Worm (Caenorhabditis elegans) whole organism, L4 larva: ENCODE results near the gene C31G12.3.

ENCODE experiments used
- D1046.2 ChIP-seq: fragments of 200-800 bp; sonication (Bioruptor generic); IDR thresholded peaks from 2 replicates; pipeline ENCODE4 v1.3.6; 2022; ENCODE audit warnings: missing genetic modification characterization, missing compliant biosample characterization
- F26F4.8 ChIP-seq: fragments of 200-800 bp; sonication (Bioruptor generic); conservative IDR thresholded peaks from 2 replicates; pipeline ENCODE4 v1.3.6; 2022; ENCODE audit warnings: missing genetic modification characterization, missing compliant biosample characterization
- F49E8.2 ChIP-seq: sonication (generic microtip); optimal IDR thresholded peaks from 2 replicates; lab custom pipeline; 2016; ENCODE audit warnings: missing compliant biosample characterization, mild to moderate bottlenecking, missing genetic modification characterization, borderline replicate concordance
- Y105C5A.15 ChIP-seq: fragments of 200-800 bp; sonication (Bioruptor generic); IDR thresholded peaks from 2 replicates; pipeline ENCODE4 v1.3.6; 2022; ENCODE audit warnings: missing genetic modification characterization, missing compliant biosample characterization
- Y48G9A.11 ChIP-seq: fragments of 200-800 bp; sonication (Bioruptor generic); IDR thresholded peaks from 2 replicates; pipeline ENCODE4 v1.3.6; 2022; ENCODE audit warnings: missing genetic modification reagents, missing genetic modification characterization, missing compliant biosample characterization
- ZK337.2 ChIP-seq: fragments of 200-800 bp; sonication (Bioruptor generic); IDR thresholded peaks from 2 replicates; pipeline ENCODE4 v1.3.6; 2022; ENCODE audit warnings: missing genetic modification reagents, missing genetic modification characterization, missing compliant biosample characterization
- aly-2 ChIP-seq: sonication (generic microtip); optimal IDR thresholded peaks from 2 replicates; lab custom pipeline; 2018; ENCODE audit warnings: missing biosample characterization, missing genetic modification characterization
- arid-1 ChIP-seq: fragments of 200-800 bp; sonication (Bioruptor generic); conservative IDR thresholded peaks from 2 replicates; pipeline ENCODE4 v1.3.6; 2022; ENCODE audit warnings: missing genetic modification reagents, missing genetic modification characterization, missing compliant biosample characterization
- attf-4 ChIP-seq: sonication (generic microtip); optimal IDR thresholded peaks from 3 replicates; lab custom pipeline; 2017; ENCODE audit warnings: missing biosample characterization, missing genetic modification characterization
- ceh-20 ChIP-seq: fragments of 200-800 bp; sonication (Bioruptor generic); IDR thresholded peaks from 2 replicates; pipeline ENCODE4 v1.3.6; 2022; ENCODE audit warnings: missing genetic modification reagents, missing genetic modification characterization, missing compliant biosample characterization
- ceh-28 ChIP-seq: fragments of 150-350 bp; optimal IDR thresholded peaks from 2 replicates; lab custom pipeline; 2014; ENCODE audit warnings: missing biosample characterization, missing genetic modification reagents, missing genetic modification characterization
- ceh-32 ChIP-seq: sonication (generic microtip); optimal IDR thresholded peaks from 2 replicates; lab custom pipeline; 2016; ENCODE audit warnings: mild to moderate bottlenecking, missing genetic modification characterization, missing compliant biosample characterization; ENCODE audit not compliant: poor library complexity
- cey-2 ChIP-seq: sonication (generic microtip); optimal IDR thresholded peaks from 3 replicates; lab custom pipeline; 2017; ENCODE audit warnings: missing genetic modification characterization, mild to moderate bottlenecking, missing compliant biosample characterization, antibody characterized with exemption, borderline replicate concordance; ENCODE audit not compliant: insufficient read depth
- ctbp-1 ChIP-seq: fragments of 200-800 bp; sonication (Bioruptor generic); IDR thresholded peaks from 2 replicates; pipeline ENCODE4 v1.3.6; 2022; ENCODE audit warnings: missing genetic modification reagents, missing genetic modification characterization, missing compliant biosample characterization
- duxl-1 ChIP-seq: sonication (generic microtip); optimal IDR thresholded peaks from 2 replicates; lab custom pipeline; 2016; ENCODE audit warnings: mild to moderate bottlenecking, missing genetic modification characterization, moderate library complexity, missing compliant biosample characterization; ENCODE audit not compliant: poor library complexity
- egl-43 ChIP-seq: fragments of 200-800 bp; sonication (Bioruptor generic); IDR thresholded peaks from 2 replicates; pipeline ENCODE4 v1.3.6; 2022; ENCODE audit warnings: missing genetic modification reagents, missing genetic modification characterization, missing compliant biosample characterization
- fkh-10 ChIP-seq: fragments of 150-350 bp; optimal IDR thresholded peaks from 2 replicates; lab custom pipeline; 2014; ENCODE audit warnings: missing biosample characterization, missing genetic modification reagents, missing genetic modification characterization
- fos-1 ChIP-seq: fragments of 150-350 bp; optimal IDR thresholded peaks from 2 replicates; lab custom pipeline; 2014; ENCODE audit warnings: missing biosample characterization, missing genetic modification characterization
- hif-1 ChIP-seq, 2 experiments: sonication (generic microtip); optimal IDR thresholded peaks; 2 replicates each; lab custom pipeline; 2016 to 2017; ENCODE audit warnings: missing compliant biosample characterization in 2 of 2, missing genetic modification characterization in 2 of 2, missing genetic modification reagents in 2 of 2, missing genotype in 2 of 2, mild to moderate bottlenecking in 1 of 2
- hmg-1.1 ChIP-seq: fragments of 200-800 bp; sonication (Bioruptor generic); IDR thresholded peaks from 2 replicates; pipeline ENCODE4 v1.3.6; 2022; ENCODE audit warnings: missing genetic modification reagents, missing genetic modification characterization, missing compliant biosample characterization
- lin-13 ChIP-seq: fragments of 150-350 bp; optimal IDR thresholded peaks from 2 replicates; lab custom pipeline; 2014; ENCODE audit warnings: missing biosample characterization, missing genetic modification reagents, missing genetic modification characterization
- lin-15B ChIP-seq: fragments of 150-350 bp; sonication (generic microtip); optimal IDR thresholded peaks from 3 replicates; lab custom pipeline; 2014; ENCODE audit warnings: missing biosample characterization, missing genetic modification characterization
- lir-3 ChIP-seq: sonication (generic microtip); optimal IDR thresholded peaks from 2 replicates; lab custom pipeline; 2016; ENCODE audit warnings: mild to moderate bottlenecking, missing genetic modification characterization, missing compliant biosample characterization
- madf-5 ChIP-seq, 2 experiments: fragments of 200-800 bp; sonication (Bioruptor generic); IDR thresholded peaks; 2 replicates each; pipeline ENCODE4 v1.3.6; 2022; ENCODE audit warnings: missing compliant biosample characterization in 2 of 2, missing genetic modification characterization in 2 of 2
- mdl-1 ChIP-seq, 2 experiments: fragments of 150-350 bp in 1 of 2; sonication (generic microtip) in 1 of 2; optimal IDR thresholded peaks; 2 replicates each; lab custom pipeline; 2014 to 2017; ENCODE audit warnings: missing biosample characterization in 2 of 2, missing genetic modification characterization in 2 of 2
- mdt-29 ChIP-seq: fragments of 200-800 bp; sonication (Bioruptor generic); IDR thresholded peaks from 2 replicates; pipeline ENCODE4 v1.3.6; 2022; ENCODE audit warnings: missing genetic modification reagents, missing genetic modification characterization, missing compliant biosample characterization
- nhr-11 ChIP-seq: fragments of 150-350 bp; optimal IDR thresholded peaks from 2 replicates; lab custom pipeline; 2014; ENCODE audit warnings: missing biosample characterization, missing genetic modification characterization
- nhr-237 ChIP-seq: sonication (generic microtip); optimal IDR thresholded peaks from 2 replicates; lab custom pipeline; 2017; ENCODE audit warnings: missing biosample characterization, missing genetic modification characterization
- nhr-28 ChIP-seq: fragments of 150-350 bp; optimal IDR thresholded peaks from 2 replicates; lab custom pipeline; 2014; ENCODE audit warnings: missing biosample characterization, missing genetic modification characterization
- nhr-41 ChIP-seq: fragments of 200-800 bp; sonication (Bioruptor generic); IDR thresholded peaks from 2 replicates; pipeline ENCODE4 v1.3.6; 2022; ENCODE audit warnings: missing genetic modification reagents, missing genetic modification characterization, missing compliant biosample characterization
- pha-4 ChIP-seq, 2 experiments: fragments of 150-350 bp in 1 of 2; fragments of 200-800 bp in 1 of 2; sonication (Bioruptor generic) in 1 of 2; IDR thresholded peaks in 1 of 2; optimal IDR thresholded peaks in 1 of 2; 2 replicates each; pipeline versions ENCODE4 v1.3.6 to Lab custom; 2014 to 2022; ENCODE audit warnings: missing genetic modification characterization in 2 of 2, missing genetic modification reagents in 2 of 2, missing biosample characterization in 1 of 2, missing compliant biosample characterization in 1 of 2
- php-3 ChIP-seq: fragments of 200-800 bp; sonication (Bioruptor generic); IDR thresholded peaks from 2 replicates; pipeline ENCODE4 v1.3.6; 2022; ENCODE audit warnings: missing genetic modification reagents, missing genetic modification characterization, missing compliant biosample characterization
- spr-1 ChIP-seq: sonication (generic microtip); optimal IDR thresholded peaks from 2 replicates; lab custom pipeline; 2016; ENCODE audit warnings: mild to moderate bottlenecking, missing genetic modification characterization, missing compliant biosample characterization
- spr-3 ChIP-seq: fragments of 200-800 bp; sonication (Bioruptor generic); optimal IDR thresholded peaks from 2 replicates; lab custom pipeline; 2018; ENCODE audit warnings: mild to moderate bottlenecking, missing genetic modification characterization, missing compliant biosample characterization
- unc-130 ChIP-seq: sonication (generic microtip); optimal IDR thresholded peaks from 2 replicates; lab custom pipeline; 2016; ENCODE audit warnings: missing genetic modification reagents, missing genetic modification characterization, missing compliant biosample characterization
- unc-39 ChIP-seq: sonication (generic microtip); optimal IDR thresholded peaks from 2 replicates; lab custom pipeline; 2017; ENCODE audit warnings: missing biosample characterization, missing genetic modification characterization
- unc-62 ChIP-seq, 3 experiments: fragments of 150-350 bp in 1 of 3; sonication (generic microtip); optimal IDR thresholded peaks in 2 of 3; peaks in 1 of 3; 1 replicate in 1 of 3; 2 replicates in 2 of 3; lab custom pipeline; 2014 to 2017; ENCODE audit warnings: missing biosample characterization in 3 of 3, missing genetic modification characterization in 3 of 3, missing genetic modification reagents in 3 of 3, missing genotype in 1 of 3
- zfp-3 ChIP-seq: fragments of 200-800 bp; sonication (Bioruptor generic); conservative IDR thresholded peaks from 2 replicates; pipeline ENCODE4 v1.3.6; 2022; ENCODE audit warnings: missing genetic modification reagents, missing genetic modification characterization, missing compliant biosample characterization

C31G12.3 gene

DNA sequence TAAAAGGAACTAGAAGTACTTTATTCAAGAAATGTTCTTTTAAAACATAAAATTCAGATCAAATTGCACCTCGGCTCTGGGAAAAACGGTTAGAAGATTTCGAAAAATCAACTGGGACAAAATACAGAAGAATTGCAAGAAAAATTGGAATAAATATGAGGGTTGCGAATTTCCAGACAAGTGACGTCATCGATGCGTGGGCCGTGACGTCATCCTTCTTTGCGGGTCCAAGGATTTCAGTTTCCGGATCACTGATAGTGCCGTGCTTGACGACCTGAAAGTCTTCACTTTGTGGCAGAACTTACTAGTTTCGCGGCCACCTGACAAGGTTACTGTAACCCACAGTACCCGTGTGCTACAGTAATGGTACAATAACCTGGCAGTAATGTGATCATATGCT is 21.6 kb upstream of the C31G12.3 start:
- TF ChIP-seq unc-130 (GFP tag; lab: Kevin White, UChicago) (no peak), egl-43 (no peak), ceh-32 (tag; lab: Kevin White, UChicago) (no peak), nhr-237 (tag; lab: Kevin White, UChicago) (no peak), spr-1 (tag; lab: Kevin White, UChicago) (no peak), lin-13 (GFP tag; lab: Kevin White, UChicago) (no peak), lir-3 (tag; lab: Kevin White, UChicago) (no peak), aly-2 (tag; lab: Kevin White, UChicago) (no peak), php-3 (GFP tag; lab: Robert Waterston, UW) (no peak), unc-62 (GFP tag; optimal IDR thresholded peaks at IDR 0.05 in 1 of 2; lab: Kevin White, UChicago) (no peak), unc-62 (tag; optimal IDR thresholded peaks at IDR 0.05; lab: Kevin White, UChicago) (no peak), D1046.2 (no peak), madf-5 (GFP tag; IDR thresholded peaks at IDR 0.05; lab: Robert Waterston, UW) (no peak), mdl-1 (tag; optimal IDR thresholded peaks at IDR 0.05; lab: Kevin White, UChicago) (no peak), fkh-10 (GFP tag; lab: Kevin White, UChicago) (no peak), nhr-11 (no peak), ZK337.2 (no peak), duxl-1 (tag; lab: Kevin White, UChicago) (no peak), pha-4 (GFP tag; IDR thresholded peaks at IDR 0.05; lab: Robert Waterston, UW) (no peak), pha-4 (tag; optimal IDR thresholded peaks at IDR 0.05; lab: Kevin White, UChicago) (no peak)
- TF ChIP-seq, all 104 proteins: peak for 0

DNA sequence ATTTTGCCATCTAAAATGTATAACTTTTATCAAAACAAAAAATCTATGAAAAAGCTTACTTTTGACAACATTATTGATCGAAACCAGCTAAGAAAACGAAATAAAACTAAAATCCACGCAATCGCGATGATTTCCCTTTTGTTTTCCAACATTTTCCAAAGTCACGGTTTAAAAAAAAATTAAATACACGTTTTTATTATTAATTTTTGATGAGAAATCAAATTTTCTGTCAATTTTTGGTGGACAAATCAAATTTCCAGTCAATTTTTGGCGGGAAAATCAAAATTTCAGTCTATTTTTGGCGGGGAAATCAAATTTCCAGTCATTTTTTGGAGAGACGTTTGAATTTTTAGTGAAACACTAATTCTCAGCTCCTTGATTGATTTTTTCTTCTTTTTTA is 20.3 kb upstream of the C31G12.3 start, which contains the start of gene C14A6.5:
Gene C14A6.5, minus strand, starts transcription at position 101 of the 400 bp plus-strand sequence.
- TF ChIP-seq Y48G9A.11 (no peak), ctbp-1 (GFP tag; lab: Robert Waterston, UW) (no peak), unc-39 (no peak), ceh-20 (GFP tag; lab: Robert Waterston, UW) (no peak), zfp-3 (GFP tag; lab: Robert Waterston, UW) (no peak), nhr-28 (no peak), attf-4 (tag; lab: Kevin White, UChicago) (no peak), F26F4.8 (no peak), ZK337.2 (no peak), spr-3 (no peak), cey-2 (tag; lab: Kevin White, UChicago) (no peak), lin-15B (tag; lab: Kevin White, UChicago) (no peak), arid-1 (GFP tag; lab: Robert Waterston, UW) (no peak), hmg-1.1 (GFP tag; lab: Robert Waterston, UW) (no peak), egl-43 (no peak), Y105C5A.15 (GFP tag; lab: Robert Waterston, UW) (no peak), F49E8.2 (no peak), hif-1 (tag; optimal IDR thresholded peaks at IDR 0.05; lab: Kevin White, UChicago) (no peak)

DNA sequence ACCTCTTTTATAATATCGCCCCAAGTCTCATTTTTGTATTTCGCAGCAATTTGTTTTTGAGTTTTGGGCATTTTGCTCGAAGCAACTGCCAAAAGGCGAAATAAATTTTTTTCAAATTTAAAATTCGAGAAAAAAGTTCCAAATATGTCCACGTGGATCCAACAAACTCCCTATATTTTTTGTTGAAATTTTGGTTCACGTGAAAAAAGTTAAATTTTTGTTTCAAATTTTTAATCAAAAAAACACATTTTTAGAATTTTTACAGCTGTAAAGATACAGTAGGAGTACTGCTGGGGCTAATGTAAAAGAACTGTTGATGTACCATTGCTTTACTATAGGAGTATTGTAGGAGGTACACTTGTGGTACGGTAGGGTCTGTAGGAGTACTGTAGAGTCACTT is 17.8 kb upstream of the C31G12.3 start, which contains the start of gene C14A6.6:
Gene C14A6.6, minus strand, starts transcription at position 101 of the 400 bp plus-strand sequence.
- TF ChIP-seq mdt-29 (GFP tag; lab: Robert Waterston, UW) (no peak), duxl-1 (tag; lab: Kevin White, UChicago) (no peak), nhr-41 (GFP tag; lab: Robert Waterston, UW) (no peak), zfp-3 (GFP tag; lab: Robert Waterston, UW) (no peak), unc-62 (GFP tag; optimal IDR thresholded peaks at IDR 0.05 in 1 of 2; lab: Kevin White, UChicago) (peak in 1 of 2 experiments; percentile 89), unc-62 (tag; optimal IDR thresholded peaks at IDR 0.05; lab: Kevin White, UChicago) (no peak), ceh-28 (tag; lab: Kevin White, UChicago) (no peak), fos-1 (tag; lab: Kevin White, UChicago) (no peak)
